Worm (Caenorhabditis elegans) whole organism, L3 larva: ENCODE results near the gene C12D8.20.

Experiments
- aly-2 ChIP-seq: fragments of 150-350 bp; optimal IDR thresholded peaks from 2 replicates; lab custom pipeline; 2014; ENCODE audit warnings: missing biosample characterization, missing genetic modification characterization
- ceh-16 ChIP-seq: sonication (generic microtip); optimal IDR thresholded peaks from 2 replicates; lab custom pipeline; 2017; ENCODE audit warnings: missing biosample characterization, missing genetic modification characterization
- ceh-82 ChIP-seq: fragments of 150-350 bp; optimal IDR thresholded peaks from 2 replicates; lab custom pipeline; 2014; ENCODE audit warnings: missing biosample characterization, missing genetic modification characterization
- elt-2 ChIP-seq: sonication (generic microtip); optimal IDR thresholded peaks from 2 replicates; lab custom pipeline; 2016; ENCODE audit warnings: missing genetic modification reagents, mild to moderate bottlenecking, missing genetic modification characterization, missing compliant biosample characterization
- elt-3 ChIP-seq, 3 experiments: fragments of 150-350 bp in 1 of 3; sonication (generic microtip) in 2 of 3; optimal IDR thresholded peaks; 2 replicates in 2 of 3; 4 replicates in 1 of 3; lab custom pipeline; 2014 to 2017; ENCODE audit warnings: missing biosample characterization in 3 of 3, missing genetic modification characterization in 3 of 3
- eor-1 ChIP-seq, 2 experiments: fragments of 150-350 bp; optimal IDR thresholded peaks; 2 replicates each; lab custom pipeline; 2014 to 2018; ENCODE audit warnings: missing biosample characterization in 2 of 2, missing genetic modification characterization in 2 of 2
- fkh-10 ChIP-seq: sonication (generic microtip); optimal IDR thresholded peaks from 2 replicates; lab custom pipeline; 2017; ENCODE audit warnings: missing biosample characterization, missing genetic modification reagents, missing genetic modification characterization
- fkh-2 ChIP-seq: fragments of 150-350 bp; optimal IDR thresholded peaks from 2 replicates; lab custom pipeline; 2014; ENCODE audit warnings: missing biosample characterization, missing genetic modification reagents, missing genetic modification characterization
- fos-1 ChIP-seq: fragments of 150-350 bp; optimal IDR thresholded peaks from 2 replicates; lab custom pipeline; 2014; ENCODE audit warnings: missing biosample characterization, missing genetic modification characterization
- hmg-11 ChIP-seq: sonication (generic microtip); optimal IDR thresholded peaks from 2 replicates; lab custom pipeline; 2016; ENCODE audit warnings: missing genetic modification characterization, missing compliant biosample characterization
- jun-1 ChIP-seq: fragments of 150-350 bp; optimal IDR thresholded peaks from 2 replicates; lab custom pipeline; 2014; ENCODE audit warnings: missing biosample characterization, missing genetic modification reagents, missing genetic modification characterization
- lin-15B ChIP-seq: fragments of 150-350 bp; optimal IDR thresholded peaks from 2 replicates; lab custom pipeline; 2014; ENCODE audit warnings: missing biosample characterization, missing genetic modification characterization
- lin-39 ChIP-seq: fragments of 150-350 bp; optimal IDR thresholded peaks from 2 replicates; lab custom pipeline; 2018; ENCODE audit warnings: missing biosample characterization, missing genetic modification reagents, missing genetic modification characterization
- mdl-1 ChIP-seq: fragments of 150-350 bp; optimal IDR thresholded peaks from 2 replicates; lab custom pipeline; 2014; ENCODE audit warnings: missing biosample characterization, missing genetic modification characterization
- nfya-1 ChIP-seq: sonication (generic microtip); optimal IDR thresholded peaks from 2 replicates; lab custom pipeline; 2017; ENCODE audit warnings: missing genetic modification characterization, mild to moderate bottlenecking, missing compliant biosample characterization, antibody characterized with exemption, moderate library complexity; ENCODE audit not compliant: insufficient read depth
- nhr-23 ChIP-seq: fragments of 150-350 bp; optimal IDR thresholded peaks from 2 replicates; lab custom pipeline; 2014; ENCODE audit warnings: missing biosample characterization, missing genetic modification reagents, missing genetic modification characterization
- nhr-237 ChIP-seq: fragments of 150-350 bp; optimal IDR thresholded peaks from 2 replicates; lab custom pipeline; 2014; ENCODE audit warnings: missing biosample characterization, missing genetic modification characterization
- nhr-43 ChIP-seq: sonication (generic microtip); optimal IDR thresholded peaks from 2 replicates; lab custom pipeline; 2016; ENCODE audit warnings: mild to moderate bottlenecking, missing genetic modification characterization, missing compliant biosample characterization; ENCODE audit not compliant: poor library complexity, severe bottlenecking
- nhr-67 ChIP-seq: fragments of 150-350 bp; optimal IDR thresholded peaks from 2 replicates; lab custom pipeline; 2014; ENCODE audit warnings: missing biosample characterization, missing genetic modification characterization
- nhr-76 ChIP-seq: fragments of 150-350 bp; sonication (generic microtip); optimal IDR thresholded peaks from 5 replicates; lab custom pipeline; 2014; ENCODE audit warnings: missing biosample characterization, missing genetic modification characterization
- pha-4 ChIP-seq: fragments of 150-350 bp; optimal IDR thresholded peaks from 2 replicates; lab custom pipeline; 2014; ENCODE audit warnings: missing biosample characterization, missing genetic modification reagents, missing genetic modification characterization
- pqm-1 ChIP-seq: fragments of 150-350 bp; optimal IDR thresholded peaks from 2 replicates; lab custom pipeline; 2017; ENCODE audit warnings: missing biosample characterization, missing genetic modification characterization, inconsistent platforms
- sea-2 ChIP-seq: fragments of 150-350 bp; sonication (generic microtip); optimal IDR thresholded peaks from 4 replicates; lab custom pipeline; 2014; ENCODE audit warnings: missing biosample characterization, missing genetic modification reagents, missing genetic modification characterization
- skn-1 ChIP-seq: fragments of 150-350 bp; optimal IDR thresholded peaks from 2 replicates; lab custom pipeline; 2014; ENCODE audit warnings: missing biosample characterization, missing genetic modification characterization
- snpc-4 ChIP-seq: fragments of 150-350 bp; optimal IDR thresholded peaks from 2 replicates; lab custom pipeline; 2014; ENCODE audit warnings: missing biosample characterization, missing genetic modification characterization
- unc-39 ChIP-seq: sonication (generic microtip); optimal IDR thresholded peaks from 4 replicates; lab custom pipeline; 2017; ENCODE audit warnings: missing biosample characterization, missing genetic modification characterization
- unc-62 ChIP-seq: fragments of 150-350 bp; sonication (generic microtip); optimal IDR thresholded peaks from 4 replicates; lab custom pipeline; 2014; ENCODE audit warnings: missing biosample characterization, missing genetic modification reagents, missing genetic modification characterization
- zag-1 ChIP-seq: fragments of 150-350 bp; optimal IDR thresholded peaks from 2 replicates; lab custom pipeline; 2014; ENCODE audit warnings: missing biosample characterization, missing genetic modification characterization

The C12D8.20 gene

DNA sequence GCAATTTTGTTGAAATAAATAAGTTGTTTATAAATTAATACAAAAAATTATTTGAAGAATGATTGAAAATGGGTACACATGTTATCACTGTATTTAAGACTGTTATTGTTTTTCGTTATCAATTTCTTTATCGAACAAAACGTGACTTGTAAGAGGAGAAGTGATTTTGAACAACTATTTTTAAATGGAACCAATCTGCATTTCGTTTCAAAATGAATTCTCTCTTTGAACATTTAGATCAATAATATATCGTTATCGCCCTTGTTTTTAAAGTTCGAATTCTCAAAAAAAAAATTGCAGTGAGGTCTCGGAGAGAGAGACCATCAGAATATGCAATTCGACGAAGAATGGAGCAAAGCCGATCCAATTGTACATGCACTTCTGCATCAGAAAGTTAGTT, 42.9 kb upstream of the C12D8.20 start, which contains the start of gene cul-5:
Gene cul-5, plus strand, starts transcription at position 301 of the 400 bp plus-strand sequence.
- TF ChIP-seq nhr-76 (tag; lab: Kevin White, UChicago), result no peak
- TF ChIP-seq unc-62 (GFP tag; lab: Kevin White, UChicago), result no peak
- no peak for TF ChIP-seq lin-15B (tag; lab: Kevin White, UChicago)
- no peak for TF ChIP-seq zag-1 (tag; lab: Kevin White, UChicago)
- TF ChIP-seq pqm-1 (tag; lab: Kevin White, UChicago), result peak; percentile 35
- no peak for TF ChIP-seq ceh-16 (tag; lab: Kevin White, UChicago)
- peak; percentile 28 for TF ChIP-seq elt-2 (tag; lab: Kevin White, UChicago)
- peak; percentile 29 for TF ChIP-seq pha-4 (tag; lab: Kevin White, UChicago)
- no peak for TF ChIP-seq sea-2 (GFP tag; lab: Kevin White, UChicago)
- TF ChIP-seq, all 47 proteins: peak for 3

ce11 chrV:10182984-10183383, 39.1 kb upstream of the C12D8.20 start, which contains the start of gene ZK856.4:
Gene ZK856.4, plus strand, starts transcription at chrV:10183284.
- TF ChIP-seq nhr-23 (tag; lab: Kevin White, UChicago), result no peak
- no peak for TF ChIP-seq unc-39 (tag; lab: Kevin White, UChicago)
- TF ChIP-seq lin-39 (tag; lab: Kevin White, UChicago), result no peak
- no peak for TF ChIP-seq zag-1 (tag; lab: Kevin White, UChicago)
- no peak for TF ChIP-seq pqm-1 (tag; lab: Kevin White, UChicago)
- no peak for TF ChIP-seq unc-62 (GFP tag; lab: Kevin White, UChicago)
- TF ChIP-seq, all 47 proteins: peak for 0

DNA sequence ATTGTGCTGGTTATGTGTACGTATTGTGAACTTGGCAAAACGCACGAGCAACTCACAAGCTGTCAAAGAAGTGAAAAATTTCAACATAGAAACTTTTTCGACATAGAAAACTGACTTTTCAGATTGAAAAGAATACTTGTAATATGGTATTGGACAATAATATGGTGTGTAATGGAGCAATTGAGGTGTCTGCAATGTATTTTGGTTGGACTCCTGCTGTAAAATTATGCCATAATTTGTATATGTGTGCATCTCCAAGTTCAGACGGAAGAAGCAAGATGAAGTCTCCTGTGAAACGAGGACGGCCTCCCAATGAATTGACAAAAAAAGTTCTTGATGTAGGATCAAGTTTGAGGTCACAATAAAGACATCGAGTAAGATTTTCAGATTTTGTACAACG, 38.3 kb upstream of the C12D8.20 start:
- TF ChIP-seq ceh-82 (tag; lab: Kevin White, UChicago), result no peak
- TF ChIP-seq nhr-43 (tag; lab: Kevin White, UChicago), result no peak
- no peak for TF ChIP-seq nhr-23 (tag; lab: Kevin White, UChicago)
- no peak for TF ChIP-seq lin-39 (tag; lab: Kevin White, UChicago)
- TF ChIP-seq fos-1 (tag; lab: Kevin White, UChicago), result no peak
- TF ChIP-seq nhr-237 (tag; lab: Kevin White, UChicago), result no peak
- TF ChIP-seq nhr-76 (tag; lab: Kevin White, UChicago), result no peak
- TF ChIP-seq, all 47 proteins: peak for 0

DNA sequence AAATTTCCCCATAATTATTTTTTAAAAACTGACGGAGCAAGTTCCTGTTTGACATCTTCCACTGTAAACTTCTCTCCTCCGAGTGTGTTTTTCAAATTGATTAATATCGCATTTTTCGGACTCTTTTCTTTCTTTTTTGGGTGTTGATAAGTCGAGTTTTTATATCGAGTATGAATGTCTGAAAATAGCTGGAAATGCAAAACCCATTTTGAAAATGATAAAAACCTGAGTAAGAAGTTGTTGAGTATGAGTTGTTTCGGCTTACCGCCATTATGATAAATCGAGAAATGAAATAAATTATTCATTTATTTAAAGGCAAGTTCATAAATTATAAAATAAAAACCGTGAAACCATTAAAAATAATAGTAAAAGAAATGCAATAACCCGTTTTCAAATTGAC, 36.4 kb upstream of the C12D8.20 start, which contains the start of gene ZK856.18:
Gene ZK856.18, minus strand, starts transcription at position 289 of the 400 bp plus-strand sequence.
- TF ChIP-seq fkh-2 (tag; lab: Kevin White, UChicago) (no peak), lin-15B (tag; lab: Kevin White, UChicago) (no peak), jun-1 (tag; lab: Kevin White, UChicago) (no peak), hmg-11 (tag; lab: Kevin White, UChicago) (no peak), skn-1 (tag; lab: Kevin White, UChicago) (no peak), nhr-67 (no peak), pha-4 (tag; lab: Kevin White, UChicago) (no peak), snpc-4 (no peak)

- TF ChIP-seq jun-1 (tag; lab: Kevin White, UChicago) (no peak), pqm-1 (tag; lab: Kevin White, UChicago) (peak; percentile 94), nhr-237 (tag; lab: Kevin White, UChicago) (no peak), pha-4 (tag; lab: Kevin White, UChicago) (peak; percentile 14), elt-2 (tag; lab: Kevin White, UChicago) (peak; percentile 91)
These were observed 32.0 kb upstream of the C12D8.20 start, which contains the start of gene ZK856.5 for ce11 chrV:10190081-10190556. Gene ZK856.5, minus strand, starts transcription at chrV:10190131.

DNA sequence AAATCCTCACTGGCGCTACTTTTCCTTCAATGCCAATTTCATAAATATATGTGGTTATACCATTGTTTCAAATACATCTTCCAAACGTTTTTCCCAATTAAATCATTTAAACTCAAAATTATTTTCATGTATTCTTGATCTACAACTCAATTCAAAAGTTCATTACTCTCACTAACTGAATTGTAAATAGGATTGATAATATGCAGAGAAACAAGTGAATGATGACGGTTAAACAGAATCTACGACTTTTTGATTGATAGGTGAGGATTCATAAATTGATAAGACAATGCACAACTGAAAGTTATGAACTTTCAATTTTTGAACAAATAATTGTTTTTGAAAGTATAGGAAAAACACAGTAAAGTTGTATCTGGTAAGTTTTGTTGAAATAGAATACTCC, 30.9 kb upstream of the C12D8.20 start:
- TF ChIP-seq elt-3 (tag; optimal IDR thresholded peaks at IDR 0.05; lab: Kevin White, UChicago), result no peak
- TF ChIP-seq nhr-23 (tag; lab: Kevin White, UChicago), result no peak
- no peak for TF ChIP-seq mdl-1
- TF ChIP-seq elt-2 (tag; lab: Kevin White, UChicago), result peak; percentile 22

ce11 chrV:10198386-10198785, 23.7 kb upstream of the C12D8.20 start, which contains the start of gene ZK856.6:
Gene ZK856.6, plus strand, starts transcription at chrV:10198686.
- TF ChIP-seq pqm-1 (tag; lab: Kevin White, UChicago) (no peak), eor-1 (tag; optimal IDR thresholded peaks at IDR 0.05; lab: Kevin White, UChicago) (no peak), mdl-1 (no peak), nfya-1 (no peak), nhr-237 (tag; lab: Kevin White, UChicago) (no peak), elt-2 (tag; lab: Kevin White, UChicago) (no peak), aly-2 (tag; lab: Kevin White, UChicago) (no peak), jun-1 (tag; lab: Kevin White, UChicago) (no peak), lin-39 (tag; lab: Kevin White, UChicago) (no peak), fkh-10 (GFP tag; lab: Kevin White, UChicago) (no peak)
- TF ChIP-seq, all 47 proteins: peak for 0
